Worm (Caenorhabditis elegans) whole organism, young adult: ENCODE data around the gene str-225.

Source experiments
- B0035.1 ChIP-seq: sonication (generic microtip); optimal IDR thresholded peaks from 2 replicates; lab custom pipeline; 2016; ENCODE audit warnings: missing genetic modification characterization, mild to moderate bottlenecking, missing compliant biosample characterization, missing genotype, missing genetic modification reagents
- C17E4.6 ChIP-seq: fragments of 200-800 bp; sonication (Bioruptor generic); IDR thresholded peaks from 2 replicates; pipeline ENCODE4 v1.3.6; 2022; ENCODE audit warnings: missing genetic modification reagents, missing genetic modification characterization, missing compliant biosample characterization
- F39B2.1 ChIP-seq: fragments of 200-800 bp; sonication (Bioruptor generic); IDR thresholded peaks from 2 replicates; pipeline ENCODE4 v1.3.6; 2022; ENCODE audit warnings: missing genetic modification reagents, missing genetic modification characterization, missing compliant biosample characterization
- F52B5.7 ChIP-seq: sonication (generic microtip); optimal IDR thresholded peaks from 2 replicates; lab custom pipeline; 2016; ENCODE audit warnings: mild to moderate bottlenecking, missing genetic modification characterization, missing compliant biosample characterization
- F55B11.4 ChIP-seq: sonication (generic microtip); optimal IDR thresholded peaks from 2 replicates; lab custom pipeline; 2016; ENCODE audit warnings: missing compliant biosample characterization, missing genetic modification characterization, borderline replicate concordance; ENCODE audit not compliant: insufficient read depth
- F57C9.4 ChIP-seq: sonication (generic microtip); optimal IDR thresholded peaks from 2 replicates; lab custom pipeline; 2017; ENCODE audit warnings: mild to moderate bottlenecking, missing genetic modification characterization, missing compliant biosample characterization
- K11D2.4 ChIP-seq: fragments of 200-800 bp; sonication (Bioruptor generic); IDR thresholded peaks from 2 replicates; pipeline ENCODE4 v1.3.6; 2022; ENCODE audit warnings: missing genetic modification reagents, missing genetic modification characterization, missing compliant biosample characterization
- T26A5.8 ChIP-seq: sonication (generic microtip); optimal IDR thresholded peaks from 2 replicates; lab custom pipeline; 2016; ENCODE audit warnings: missing genetic modification characterization, missing compliant biosample characterization
- Y67H2A.10 ChIP-seq: fragments of 200-800 bp; sonication (Bioruptor generic); conservative IDR thresholded peaks from 2 replicates; pipeline ENCODE4 v1.3.6; 2022; ENCODE audit warnings: missing genetic modification reagents, missing genetic modification characterization, missing compliant biosample characterization
- ama-1 ChIP-seq, 3 experiments: fragments of 150-350 bp in 1 of 3; sonication (generic microtip) in 2 of 3; optimal IDR thresholded peaks; 2 replicates each; lab custom pipeline; 2014 to 2018; ENCODE audit warnings: missing biosample characterization in 2 of 3, missing genetic modification characterization in 2 of 3, missing genetic modification reagents in 2 of 3
- bed-2 ChIP-seq: fragments of 200-800 bp; sonication (Bioruptor generic); IDR thresholded peaks from 2 replicates; pipeline ENCODE4 v1.3.6; 2022; ENCODE audit warnings: missing genetic modification reagents, missing genetic modification characterization, missing compliant biosample characterization
- ceh-79 ChIP-seq: sonication (generic microtip); optimal IDR thresholded peaks from 2 replicates; lab custom pipeline; 2017; ENCODE audit warnings: mild to moderate bottlenecking, missing genetic modification characterization, missing compliant biosample characterization
- dpl-1 ChIP-seq: fragments of 150-350 bp; optimal IDR thresholded peaks from 2 replicates; lab custom pipeline; 2014; ENCODE audit warnings: missing biosample characterization, missing genetic modification reagents, missing genetic modification characterization
- egl-18 ChIP-seq: fragments of 200-800 bp; sonication (Bioruptor generic); IDR thresholded peaks from 2 replicates; pipeline ENCODE4 v1.3.6; 2022; ENCODE audit warnings: missing genetic modification reagents, missing genetic modification characterization, missing compliant biosample characterization
- egrh-3 ChIP-seq: fragments of 200-800 bp; sonication (Bioruptor generic); IDR thresholded peaks from 2 replicates; pipeline ENCODE4 v1.3.6; 2022; ENCODE audit warnings: missing genetic modification reagents, missing genetic modification characterization, missing compliant biosample characterization
- ets-4 ChIP-seq: fragments of 200-800 bp; sonication (Bioruptor generic); optimal IDR thresholded peaks from 2 replicates; lab custom pipeline; 2018; ENCODE audit warnings: mild to moderate bottlenecking, missing genetic modification characterization, missing compliant biosample characterization
- gei-17 ChIP-seq: fragments of 200-800 bp; sonication (Bioruptor generic); optimal IDR thresholded peaks from 2 replicates; lab custom pipeline; 2018; ENCODE audit warnings: mild to moderate bottlenecking, missing genetic modification characterization, missing compliant biosample characterization
- hmg-1.2 ChIP-seq: fragments of 200-800 bp; sonication (Bioruptor generic); IDR thresholded peaks from 2 replicates; pipeline ENCODE4 v1.3.6; 2022; ENCODE audit warnings: missing genetic modification reagents, missing genetic modification characterization, missing compliant biosample characterization
- hmg-20 ChIP-seq: fragments of 200-800 bp; sonication (Bioruptor generic); IDR thresholded peaks from 2 replicates; pipeline ENCODE4 v1.3.6; 2022; ENCODE audit warnings: missing genetic modification reagents, missing genetic modification characterization, missing compliant biosample characterization
- hsf-1 ChIP-seq: fragments of 200-800 bp; sonication (Bioruptor generic); IDR thresholded peaks from 2 replicates; pipeline ENCODE4 v1.3.6; 2022; ENCODE audit warnings: missing genetic modification reagents, missing genetic modification characterization, missing compliant biosample characterization
- lin-26 ChIP-seq: fragments of 200-800 bp; sonication (Bioruptor generic); IDR thresholded peaks from 2 replicates; pipeline ENCODE4 v1.3.6; 2022; ENCODE audit warnings: missing genetic modification reagents, missing genetic modification characterization, missing compliant biosample characterization
- lir-1 ChIP-seq: fragments of 200-800 bp; sonication (Bioruptor generic); conservative IDR thresholded peaks from 2 replicates; pipeline ENCODE4 v1.3.6; 2022; ENCODE audit warnings: missing genetic modification reagents, missing genetic modification characterization, missing compliant biosample characterization
- lsy-27 ChIP-seq: sonication (generic microtip); optimal IDR thresholded peaks from 2 replicates; lab custom pipeline; 2017; ENCODE audit warnings: missing genetic modification characterization, mild to moderate bottlenecking, missing compliant biosample characterization, antibody characterized with exemption, missing genotype, borderline replicate concordance; ENCODE audit not compliant: insufficient read depth
- madf-10 ChIP-seq: sonication (generic microtip); optimal IDR thresholded peaks from 2 replicates; lab custom pipeline; 2016; ENCODE audit warnings: mild to moderate bottlenecking, missing genetic modification characterization, missing compliant biosample characterization
- madf-3 ChIP-seq: fragments of 200-800 bp; sonication (Bioruptor generic); IDR thresholded peaks from 2 replicates; pipeline ENCODE4 v1.3.6; 2022; ENCODE audit warnings: missing genetic modification reagents, missing genetic modification characterization, missing compliant biosample characterization
- madf-6 ChIP-seq: fragments of 200-800 bp; sonication (Bioruptor generic); IDR thresholded peaks from 2 replicates; pipeline ENCODE4 v1.3.6; 2022; ENCODE audit warnings: missing genetic modification reagents, missing genetic modification characterization, missing compliant biosample characterization
- mel-28 ChIP-seq: sonication (generic microtip); optimal IDR thresholded peaks from 2 replicates; lab custom pipeline; 2016; ENCODE audit warnings: borderline replicate concordance, mild to moderate bottlenecking, missing genetic modification characterization, missing compliant biosample characterization
- mes-4 ChIP-seq: sonication (generic microtip); optimal IDR thresholded peaks from 2 replicates; lab custom pipeline; 2016; ENCODE audit warnings: missing genotype, missing genetic modification characterization, missing compliant biosample characterization
- nhr-80 ChIP-seq: sonication (generic microtip); optimal IDR thresholded peaks from 2 replicates; lab custom pipeline; 2016; ENCODE audit warnings: missing genetic modification characterization, missing compliant biosample characterization
- nhr-90 ChIP-seq: sonication (generic microtip); optimal IDR thresholded peaks from 2 replicates; lab custom pipeline; 2016; ENCODE audit warnings: missing genotype, mild to moderate bottlenecking, missing genetic modification characterization, missing compliant biosample characterization
- sea-2 ChIP-seq: fragments of 200-800 bp; sonication (Bioruptor generic); IDR thresholded peaks from 2 replicates; pipeline ENCODE4 v1.3.6; 2022; ENCODE audit warnings: missing genetic modification characterization, missing compliant biosample characterization
- snpc-1.1 ChIP-seq: sonication (generic microtip); optimal IDR thresholded peaks from 2 replicates; lab custom pipeline; 2017; ENCODE audit warnings: missing genetic modification characterization, mild to moderate bottlenecking, missing compliant biosample characterization, antibody characterized with exemption, moderate library complexity, missing genotype, missing genetic modification reagents; ENCODE audit not compliant: insufficient read depth
- zfh-2 ChIP-seq: fragments of 200-800 bp; sonication (Bioruptor generic); conservative IDR thresholded peaks from 2 replicates; pipeline ENCODE4 v1.3.6; 2022; ENCODE audit warnings: missing genetic modification reagents, missing genetic modification characterization, missing compliant biosample characterization
- zim-3 ChIP-seq: sonication (generic microtip); optimal IDR thresholded peaks from 2 replicates; lab custom pipeline; 2017; ENCODE audit warnings: mild to moderate bottlenecking, missing genetic modification characterization, moderate library complexity, missing compliant biosample characterization
- ztf-22 ChIP-seq: fragments of 200-800 bp; sonication (Bioruptor generic); optimal IDR thresholded peaks from 2 replicates; lab custom pipeline; 2018; ENCODE audit warnings: mild to moderate bottlenecking, missing genetic modification characterization, moderate library complexity, missing compliant biosample characterization
- ztf-6 ChIP-seq: fragments of 200-800 bp; sonication (Bioruptor generic); IDR thresholded peaks from 2 replicates; pipeline ENCODE4 v1.3.6; 2022; ENCODE audit warnings: missing genetic modification reagents, missing genetic modification characterization, missing compliant biosample characterization

str-225 gene

ce11 chrV:3468436-3468835, 39.2 kb upstream of the str-225 start, which contains the start of gene gst-33:
gst-33 (minus strand) TSS chrV:3468562.
- TF ChIP-seq hmg-1.2 = peak; percentile 88
- no peak for TF ChIP-seq madf-3
- no peak for TF ChIP-seq ets-4 (GFP tag; lab: Kevin White, UChicago)

- TF ChIP-seq T26A5.8 (no peak), nhr-80 (tag; lab: Kevin White, UChicago) (no peak), lsy-27 (tag; lab: Kevin White, UChicago) (no peak), F39B2.1 (no peak), F57C9.4 (tag; lab: Kevin White, UChicago) (no peak), gei-17 (GFP tag; lab: Kevin White, UChicago) (no peak), dpl-1 (no peak), hsf-1 (GFP tag; lab: Robert Waterston, UW) (no peak), lin-26 (no peak), B0035.1 (tag; lab: Kevin White, UChicago) (no peak), zim-3 (tag; lab: Kevin White, UChicago) (no peak), madf-6 (GFP tag; lab: Robert Waterston, UW) (no peak), bed-2 (GFP tag; lab: Robert Waterston, UW) (no peak), nhr-90 (no peak), zfh-2 (GFP tag; lab: Robert Waterston, UW) (no peak), F55B11.4 (tag; lab: Kevin White, UChicago) (no peak), egl-18 (GFP tag; lab: Robert Waterston, UW) (no peak), mel-28 (no peak), snpc-1.1 (tag; lab: Kevin White, UChicago) (no peak)
These were observed 36.8 kb upstream of the str-225 start, which contains the start of gene srbc-29 for ce11 chrV:3470782-3471181. srbc-29 (minus strand) TSS chrV:3470882.

DNA sequence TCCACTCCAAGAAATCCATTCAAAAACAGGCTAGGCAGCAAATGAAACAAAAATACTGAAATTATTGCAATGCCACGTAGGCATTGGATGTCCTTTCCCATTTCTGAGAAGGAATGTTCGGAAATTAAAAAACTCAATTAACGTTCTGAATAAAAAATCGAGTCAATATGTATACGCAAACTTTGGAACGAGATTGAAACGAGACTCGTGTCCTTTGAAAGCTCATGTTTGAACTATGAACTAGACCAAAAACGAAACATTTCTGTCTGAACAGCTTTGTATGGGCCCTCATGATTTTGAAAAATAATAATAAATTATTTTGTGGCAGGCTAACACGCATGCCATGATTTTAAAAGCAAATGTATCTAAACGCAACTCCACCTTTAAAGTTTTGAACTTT, 32.6 kb upstream of the str-225 start, which contains the start of gene oac-2:
oac-2 (minus strand) TSS at position 101 of the 400 bp plus-strand sequence.
- TF ChIP-seq F55B11.4 (tag; lab: Kevin White, UChicago) (no peak), K11D2.4 (GFP tag; lab: Robert Waterston, UW) (no peak), ztf-6 (GFP tag; lab: Robert Waterston, UW) (no peak), hmg-20 (GFP tag; lab: Robert Waterston, UW) (no peak), mes-4 (tag; lab: Kevin White, UChicago) (no peak), lir-1 (no peak), C17E4.6 (no peak), egl-18 (GFP tag; lab: Robert Waterston, UW) (no peak), hsf-1 (GFP tag; lab: Robert Waterston, UW) (no peak), sea-2 (GFP tag; lab: Robert Waterston, UW) (no peak), madf-10 (no peak), ama-1 (optimal IDR thresholded peaks at IDR 0.05; lab: Kevin White, UChicago) (no peak), ama-1 (GFP tag; optimal IDR thresholded peaks at IDR 0.05; lab: Kevin White, UChicago) (no peak), egrh-3 (no peak), F52B5.7 (tag; lab: Kevin White, UChicago) (no peak)

DNA sequence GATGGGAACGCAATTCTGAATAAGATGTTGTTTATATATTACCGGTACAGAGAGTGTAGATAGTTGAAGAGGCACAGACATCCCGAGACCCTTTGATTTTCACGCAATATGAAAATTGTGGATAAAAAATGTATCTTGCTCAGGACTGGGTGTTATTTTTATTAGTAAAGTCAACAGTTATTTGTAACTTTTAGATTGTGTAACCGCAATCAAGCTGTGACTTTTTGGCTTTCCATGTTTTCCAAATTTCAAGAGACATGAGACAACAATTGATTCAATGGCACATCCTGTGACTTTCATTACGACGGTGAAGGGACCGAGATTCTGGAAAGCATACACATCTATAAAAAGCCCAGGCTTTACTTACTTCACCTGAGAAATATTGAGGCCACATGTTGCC, 31.4 kb upstream of the str-225 start:
- TF ChIP-seq zfh-2 (GFP tag; lab: Robert Waterston, UW) (no peak), Y67H2A.10 (GFP tag; lab: Robert Waterston, UW) (no peak), ztf-22 (no peak), ceh-79 (tag; lab: Kevin White, UChicago) (no peak), mel-28 (no peak)
